Fruit fly (Drosophila melanogaster) whole organism, pupa: Measurements from ENCODE around the gene CG14269.

Experiments used
- CG10348 ChIP-seq: fragments of 200-800 bp; sonication (Bioruptor generic); IDR thresholded peaks from 2 replicates; pipeline ENCODE4 v1.3.6; 2022; ENCODE audit warnings: missing biosample characterization, missing genetic modification characterization
- CG12605 ChIP-seq: fragments of 200-800 bp; sonication (Bioruptor generic); IDR thresholded peaks from 2 replicates; pipeline ENCODE4 v1.3.6; 2022; ENCODE audit warnings: missing biosample characterization, missing genetic modification characterization
- CG13204 ChIP-seq: fragments of 200-800 bp; sonication (Bioruptor generic); optimal IDR thresholded peaks from 2 replicates; lab custom pipeline; 2018; ENCODE audit warnings: missing biosample characterization, mild to moderate bottlenecking, missing genetic modification characterization, moderate library complexity
- CG14655 ChIP-seq: fragments of 200-800 bp; sonication (Bioruptor generic); optimal IDR thresholded peaks from 3 replicates; lab custom pipeline; 2017; ENCODE audit warnings: mild to moderate bottlenecking, missing biosample characterization, missing genetic modification reagents, missing genetic modification characterization
- CG15710 ChIP-seq: fragments of 200-800 bp; sonication (Bioruptor generic); optimal IDR thresholded peaks from 2 replicates; lab custom pipeline; 2018; ENCODE audit warnings: missing biosample characterization, mild to moderate bottlenecking, missing genetic modification characterization, moderate library complexity
- CG17806 ChIP-seq: fragments of 200-800 bp; sonication (Bioruptor generic); optimal IDR thresholded peaks from 2 replicates; lab custom pipeline; 2018; ENCODE audit warnings: missing biosample characterization, mild to moderate bottlenecking, missing genetic modification characterization, moderate library complexity
- CG32121 ChIP-seq: fragments of 200-800 bp; sonication (Bioruptor generic); IDR thresholded peaks from 2 replicates; pipeline ENCODE4 v1.3.6; 2022; ENCODE audit warnings: missing biosample characterization, missing genetic modification characterization
- CG34367 ChIP-seq: fragments of 200-800 bp; sonication (Bioruptor generic); optimal IDR thresholded peaks from 2 replicates; lab custom pipeline; 2018; ENCODE audit warnings: missing biosample characterization, mild to moderate bottlenecking, missing genetic modification characterization
- CG4496 ChIP-seq: fragments of 200-800 bp; sonication (Bioruptor generic); IDR thresholded peaks from 3 replicates; pipeline ENCODE4 v1.3.6; 2022; ENCODE audit warnings: missing biosample characterization, missing genetic modification characterization
- CG8159 ChIP-seq: fragments of 200-800 bp; sonication (Bioruptor generic); optimal IDR thresholded peaks from 3 replicates; lab custom pipeline; 2018; ENCODE audit warnings: missing biosample characterization, mild to moderate bottlenecking, missing genetic modification characterization, moderate library complexity
- CG8301 ChIP-seq: fragments of 200-800 bp; sonication (Bioruptor generic); optimal IDR thresholded peaks from 2 replicates; lab custom pipeline; 2018; ENCODE audit warnings: missing biosample characterization, mild to moderate bottlenecking, missing genetic modification characterization
- CG9948 ChIP-seq: fragments of 200-800 bp; sonication (Bioruptor generic); optimal IDR thresholded peaks from 2 replicates; lab custom pipeline; 2018; ENCODE audit warnings: missing biosample characterization, mild to moderate bottlenecking, missing genetic modification characterization, moderate library complexity
- D1 ChIP-seq: fragments of 200-800 bp; sonication (Bioruptor generic); optimal IDR thresholded peaks from 2 replicates; lab custom pipeline; 2018; ENCODE audit warnings: missing biosample characterization, mild to moderate bottlenecking, missing genetic modification characterization, moderate library complexity
- EcR ChIP-seq: fragments of 200-800 bp; sonication (Bioruptor generic); optimal IDR thresholded peaks from 3 replicates; lab custom pipeline; 2019; ENCODE audit warnings: missing biosample characterization, missing genetic modification characterization, mild to moderate bottlenecking, moderate library complexity, missing genetic modification reagents
- Ets98B ChIP-seq: fragments of 200-800 bp; sonication (Bioruptor generic); IDR thresholded peaks from 2 replicates; pipeline ENCODE4 v1.3.6; 2022; ENCODE audit warnings: missing biosample characterization, missing genetic modification characterization
- Pif1A ChIP-seq: fragments of 200-800 bp; sonication (Bioruptor generic); optimal IDR thresholded peaks from 3 replicates; lab custom pipeline; 2016; ENCODE audit warnings: missing biosample characterization, missing genetic modification characterization
- Pif1B ChIP-seq: fragments of 200-800 bp; sonication (Bioruptor generic); optimal IDR thresholded peaks from 3 replicates; lab custom pipeline; 2016; ENCODE audit warnings: missing biosample characterization, missing genetic modification characterization
- Snoo ChIP-seq: fragments of 200-800 bp; sonication (Bioruptor generic); optimal IDR thresholded peaks from 3 replicates; lab custom pipeline; 2017; ENCODE audit warnings: missing biosample characterization, mild to moderate bottlenecking, missing genetic modification characterization, inconsistent platforms
- fd96Ca ChIP-seq: fragments of 200-800 bp; sonication (Bioruptor generic); IDR thresholded peaks from 3 replicates; pipeline ENCODE4 v1.3.6; 2022; ENCODE audit warnings: missing biosample characterization, missing genetic modification characterization
- gl ChIP-seq: fragments of 200-800 bp; sonication (Bioruptor generic); optimal IDR thresholded peaks from 2 replicates; lab custom pipeline; 2018; ENCODE audit warnings: missing biosample characterization, mild to moderate bottlenecking, missing genetic modification characterization
- rn ChIP-seq: fragments of 200-800 bp; sonication (Bioruptor generic); IDR thresholded peaks from 2 replicates; pipeline ENCODE4 v1.3.6; 2022; ENCODE audit warnings: missing biosample characterization, missing genetic modification characterization

CG14269 gene

dm6 chrX:3433646-3434097, 1.9 kb downstream of the CG14269 start:
- TF ChIP-seq rn (GFP tag; lab: Robert Waterston, UW) (peak; percentile 86), CG13204 (GFP tag; lab: Kevin White, UChicago) (peak; percentile 80), CG17806 (peak; percentile 83), gl (peak; percentile 58), CG8301 (tag; lab: Kevin White, UChicago) (peak; percentile 69), CG10348 (no peak), Pif1B (GFP tag; lab: Kevin White, UChicago) (peak; percentile 94), fd96Ca (GFP tag; lab: Robert Waterston, UW) (peak; percentile 81), Ets98B (peak; percentile 93), CG15710 (tag; lab: Kevin White, UChicago) (peak; percentile 88), CG34367 (tag; lab: Kevin White, UChicago) (peak; percentile 57), CG12605 (GFP tag; lab: Robert Waterston, UW) (peak; percentile 97), CG4496 (peak; percentile 95), Snoo (peak; percentile 95), EcR (GFP tag; lab: Kevin White, UChicago) (no peak), CG9948 (tag; lab: Kevin White, UChicago) (peak; percentile 66), D1 (peak; percentile 44), CG8159 (peak; percentile 88), CG14655 (GFP tag; lab: Kevin White, UChicago) (peak; percentile 73), Pif1A (GFP tag; lab: Kevin White, UChicago) (peak; percentile 96), CG32121 (GFP tag; lab: Robert Waterston, UW) (peak; percentile 93)

dm6 chrX:3432928-3433327, 2.7 kb downstream of the CG14269 start:
- TF ChIP-seq CG10348: peak; percentile 64; the same call in 1 of the 2 replicates
- TF ChIP-seq CG8159: peak; percentile 87
- no peak for TF ChIP-seq CG13204 (GFP tag; lab: Kevin White, UChicago)
- TF ChIP-seq CG4496: peak; percentile 92
- peak; percentile 71 for TF ChIP-seq Snoo
- TF ChIP-seq rn (GFP tag; lab: Robert Waterston, UW): peak; percentile 70
- peak; percentile 72 for TF ChIP-seq CG12605 (GFP tag; lab: Robert Waterston, UW)
- TF ChIP-seq fd96Ca (GFP tag; lab: Robert Waterston, UW): peak; percentile 91
- TF ChIP-seq gl: peak; percentile 52
- peak; percentile 89 for TF ChIP-seq Pif1A (GFP tag; lab: Kevin White, UChicago)
- peak; percentile 91 for TF ChIP-seq CG32121 (GFP tag; lab: Robert Waterston, UW)
- TF ChIP-seq CG14655 (GFP tag; lab: Kevin White, UChicago): peak; percentile 73
- peak; percentile 91 for TF ChIP-seq Ets98B
- peak; percentile 86 for TF ChIP-seq CG15710 (tag; lab: Kevin White, UChicago)
- TF ChIP-seq CG9948 (tag; lab: Kevin White, UChicago): peak; percentile 77
- TF ChIP-seq EcR (GFP tag; lab: Kevin White, UChicago): peak; percentile 25
- peak; percentile 61 for TF ChIP-seq D1
- TF ChIP-seq CG8301 (tag; lab: Kevin White, UChicago): peak; percentile 77
- peak; percentile 81 for TF ChIP-seq CG17806
- TF ChIP-seq CG34367 (tag; lab: Kevin White, UChicago): peak; percentile 79
- TF ChIP-seq Pif1B (GFP tag; lab: Kevin White, UChicago): peak; percentile 80

dm6 chrX:3431641-3432040, 4.0 kb downstream of the CG14269 start:
- TF ChIP-seq CG4496 (peak; percentile 51; the same call in 2 of the 3 replicates), Ets98B (peak; percentile 7; the same call in 1 of the 2 replicates), CG12605 (GFP tag; lab: Robert Waterston, UW) (peak; percentile 37; the same call in 1 of the 2 replicates), CG17806 (no peak), fd96Ca (GFP tag; lab: Robert Waterston, UW) (no peak), CG9948 (tag; lab: Kevin White, UChicago) (peak; percentile 1), CG10348 (no peak), CG32121 (GFP tag; lab: Robert Waterston, UW) (peak; percentile 51; the same call in 1 of the 2 replicates), Snoo (no peak)

- TF ChIP-seq fd96Ca (GFP tag; lab: Robert Waterston, UW): no peak
- no peak for TF ChIP-seq CG14655 (GFP tag; lab: Kevin White, UChicago)
- TF ChIP-seq CG4496: no peak
- no peak for TF ChIP-seq CG32121 (GFP tag; lab: Robert Waterston, UW)
- TF ChIP-seq CG13204 (GFP tag; lab: Kevin White, UChicago): no peak
- TF ChIP-seq Ets98B: no peak
- TF ChIP-seq CG8159: no peak
Measured at dm6 chrX:3429952-3430351, 5.7 kb downstream of the CG14269 start.

- TF ChIP-seq Snoo (peak; percentile 88), CG15710 (tag; lab: Kevin White, UChicago) (peak; percentile 91), Ets98B (peak; percentile 63), CG9948 (tag; lab: Kevin White, UChicago) (peak; percentile 90), CG4496 (peak; percentile 81), CG10348 (no peak), Pif1A (GFP tag; lab: Kevin White, UChicago) (peak; percentile 93), EcR (GFP tag; lab: Kevin White, UChicago) (peak; percentile 27), CG8301 (tag; lab: Kevin White, UChicago) (peak; percentile 66), Pif1B (GFP tag; lab: Kevin White, UChicago) (peak; percentile 90), CG12605 (GFP tag; lab: Robert Waterston, UW) (peak; percentile 68), fd96Ca (GFP tag; lab: Robert Waterston, UW) (peak; percentile 76), CG17806 (peak; percentile 85), CG13204 (GFP tag; lab: Kevin White, UChicago) (peak; percentile 72), CG32121 (GFP tag; lab: Robert Waterston, UW) (peak; percentile 74; the same call in 1 of the 2 replicates), D1 (peak; percentile 78), gl (peak; percentile 69), CG8159 (peak; percentile 90), CG34367 (tag; lab: Kevin White, UChicago) (peak; percentile 85), CG14655 (GFP tag; lab: Kevin White, UChicago) (peak; percentile 75), rn (GFP tag; lab: Robert Waterston, UW) (peak; percentile 49; the same call in 1 of the 2 replicates)
Measured at dm6 chrX:3427614-3427965, 8.0 kb downstream of the CG14269 start.
